Worm (Caenorhabditis elegans): ENCODE results near the gene tbx-39.

- TF ChIP-seq tbx-2 (tag; optimal IDR thresholded peaks at IDR 0.05) (no peak), mdl-1 (tag; optimal IDR thresholded peaks at IDR 0.05) (no peak), ceh-8 (GFP tag; optimal IDR thresholded peaks at IDR 0.05) (no peak)
Observed at ce11 chrIV:15283617-15284016, 40.1 kb upstream of the tbx-39 start.

All from whole organism, L1 larva.